Fruit fly (Drosophila melanogaster) whole organism, embryonic: ENCODE measurements around the gene mTerf3.
A peak's percentile ranks its signal among the peaks of the same experiment; 100 is the strongest.

ENCODE experiments used
- Atf3 ChIP-seq: fragments of 200-800 bp; sonication (Bioruptor generic); optimal IDR thresholded peaks from 3 replicates; lab custom pipeline; 2016; ENCODE audit warnings: missing biosample characterization, missing genetic modification characterization
- CG10147 ChIP-seq: fragments of 200-800 bp; sonication (Bioruptor generic); optimal IDR thresholded peaks from 2 replicates; lab custom pipeline; 2019; ENCODE audit warnings: missing biosample characterization, mild to moderate bottlenecking, missing genetic modification characterization, moderate library complexity
- CG10209 ChIP-seq: fragments of 200-800 bp; sonication (Bioruptor generic); optimal IDR thresholded peaks from 3 replicates; lab custom pipeline; 2017; ENCODE audit warnings: missing biosample characterization, mild to moderate bottlenecking, missing genetic modification characterization, missing genetic modification reagents
- CG11695 ChIP-seq: fragments of 200-800 bp; sonication (Bioruptor generic); IDR thresholded peaks from 3 replicates; pipeline ENCODE4 v1.3.6; 2022; ENCODE audit warnings: missing biosample characterization, missing genetic modification characterization
- CG15601 ChIP-seq: fragments of 200-800 bp; sonication (Bioruptor generic); optimal IDR thresholded peaks from 3 replicates; lab custom pipeline; 2019; ENCODE audit warnings: missing biosample characterization, mild to moderate bottlenecking, missing genetic modification characterization, moderate library complexity
- CG1602 ChIP-seq: fragments of 200-800 bp; sonication (Bioruptor generic); optimal IDR thresholded peaks from 3 replicates; lab custom pipeline; 2016; ENCODE audit warnings: missing biosample characterization, missing genetic modification characterization
- CG16779 ChIP-seq: fragments of 200-800 bp; sonication (Bioruptor generic); IDR thresholded peaks from 2 replicates; pipeline ENCODE4 v1.3.6; 2022; ENCODE audit warnings: missing biosample characterization, missing genetic modification characterization
- CG16813 ChIP-seq: fragments of 200-800 bp; sonication (Bioruptor generic); IDR thresholded peaks from 3 replicates; pipeline ENCODE4 v1.3.6; 2022; ENCODE audit warnings: missing biosample characterization, missing genetic modification characterization; ENCODE audit not compliant: partially characterized antibody
- CG17802 ChIP-seq: fragments of 200-800 bp; sonication (Bioruptor generic); optimal IDR thresholded peaks from 2 replicates; lab custom pipeline; 2018; ENCODE audit warnings: missing biosample characterization, mild to moderate bottlenecking, missing genetic modification characterization, moderate library complexity
- CG18476 ChIP-seq: fragments of 200-800 bp; sonication (Bioruptor generic); optimal IDR thresholded peaks from 2 replicates; lab custom pipeline; 2016; ENCODE audit warnings: missing biosample characterization, mild to moderate bottlenecking, missing genetic modification characterization
- CG18764 ChIP-seq: fragments of 200-800 bp; sonication (Bioruptor generic); optimal IDR thresholded peaks from 3 replicates; lab custom pipeline; 2016; ENCODE audit warnings: missing biosample characterization, missing genetic modification characterization
- CG2120 ChIP-seq: fragments of 200-800 bp; sonication (Bioruptor generic); optimal IDR thresholded peaks from 3 replicates; lab custom pipeline; 2016; ENCODE audit warnings: missing biosample characterization, missing genetic modification characterization
- CG2678 ChIP-seq: fragments of 200-800 bp; sonication (Bioruptor generic); optimal IDR thresholded peaks from 3 replicates; lab custom pipeline; 2019; ENCODE audit warnings: missing biosample characterization, mild to moderate bottlenecking, missing genetic modification characterization, moderate library complexity
- CG30020 ChIP-seq: fragments of 200-800 bp; optimal IDR thresholded peaks from 2 replicates; lab custom pipeline; 2019; ENCODE audit warnings: missing biosample characterization, mild to moderate bottlenecking, missing genetic modification characterization, moderate library complexity
- CG32767 ChIP-seq: fragments of 200-800 bp; sonication (Bioruptor generic); IDR thresholded peaks from 2 replicates; pipeline ENCODE4 v1.3.6; 2022; ENCODE audit warnings: missing biosample characterization, missing genetic modification characterization
- CG33557 ChIP-seq: fragments of 200-800 bp; sonication (Bioruptor generic); optimal IDR thresholded peaks from 2 replicates; lab custom pipeline; 2019; ENCODE audit warnings: missing biosample characterization, mild to moderate bottlenecking, missing genetic modification characterization, moderate library complexity
- CG4730 ChIP-seq: fragments of 200-800 bp; sonication (Bioruptor generic); IDR thresholded peaks from 2 replicates; pipeline ENCODE4 v1.3.6; 2022; ENCODE audit warnings: missing biosample characterization, missing genetic modification characterization
- CG6272 ChIP-seq: fragments of 200-800 bp; sonication (Bioruptor generic); IDR thresholded peaks from 2 replicates; pipeline ENCODE4 v1.3.6; 2022; ENCODE audit warnings: missing biosample characterization, missing genetic modification characterization
- CG6791 ChIP-seq: fragments of 200-800 bp; sonication (Bioruptor generic); IDR thresholded peaks from 3 replicates; pipeline ENCODE4 v1.3.6; 2022; ENCODE audit warnings: missing biosample characterization, missing genetic modification characterization; ENCODE audit not compliant: partially characterized antibody
- CG7372 ChIP-seq: fragments of 200-800 bp; sonication (Bioruptor generic); IDR thresholded peaks from 2 replicates; pipeline ENCODE4 v1.3.6; 2022; ENCODE audit warnings: missing biosample characterization, missing genetic modification characterization
- CG8089 ChIP-seq: fragments of 200-800 bp; sonication (Bioruptor generic); optimal IDR thresholded peaks from 3 replicates; lab custom pipeline; 2016; ENCODE audit warnings: missing biosample characterization, missing genetic modification characterization
- CG9876 ChIP-seq: fragments of 200-800 bp; sonication (Bioruptor generic); optimal IDR thresholded peaks from 2 replicates; lab custom pipeline; 2016; ENCODE audit warnings: missing biosample characterization, missing genetic modification characterization
- CTCF ChIP-seq: fragments of 200-800 bp; sonication (Bioruptor generic); optimal IDR thresholded peaks from 2 replicates; lab custom pipeline; 2017; ENCODE audit warnings: missing biosample characterization, mild to moderate bottlenecking, missing genetic modification characterization, moderate library complexity
- CoRest ChIP-seq: fragments of 200-800 bp; sonication (Bioruptor generic); optimal IDR thresholded peaks from 3 replicates; lab custom pipeline; 2018; ENCODE audit warnings: missing biosample characterization, mild to moderate bottlenecking, missing genetic modification characterization, moderate library complexity
- Dad ChIP-seq: fragments of 200-800 bp; sonication (Bioruptor generic); optimal IDR thresholded peaks from 3 replicates; lab custom pipeline; 2016; ENCODE audit warnings: missing biosample characterization, missing genetic modification characterization
- Dbx ChIP-seq: fragments of 200-800 bp; sonication (Bioruptor generic); IDR thresholded peaks from 3 replicates; pipeline ENCODE4 v1.3.6; 2022; ENCODE audit warnings: missing biosample characterization, missing genetic modification characterization
- Dip3 ChIP-seq: fragments of 200-800 bp; sonication (Bioruptor generic); optimal IDR thresholded peaks from 3 replicates; lab custom pipeline; 2016; ENCODE audit warnings: missing biosample characterization, missing genetic modification characterization
- Doc2 ChIP-seq: fragments of 200-800 bp; sonication (Bioruptor generic); IDR thresholded peaks from 2 replicates; pipeline ENCODE4 v1.3.6; 2022; ENCODE audit warnings: missing biosample characterization, missing genetic modification characterization
- GATAe ChIP-seq: fragments of 200-800 bp; sonication (Bioruptor generic); conservative IDR thresholded peaks from 2 replicates; pipeline ENCODE4 v1.3.6; 2022; ENCODE audit warnings: missing biosample characterization, missing genetic modification characterization
- Hey ChIP-seq: fragments of 200-800 bp; sonication (Bioruptor generic); optimal IDR thresholded peaks from 3 replicates; lab custom pipeline; 2018; ENCODE audit warnings: missing biosample characterization, mild to moderate bottlenecking, missing genetic modification characterization
- Hr3 ChIP-seq: fragments of 200-800 bp; sonication (Bioruptor generic); optimal IDR thresholded peaks from 3 replicates; lab custom pipeline; 2016; ENCODE audit warnings: missing biosample characterization, missing genetic modification characterization
- Myb ChIP-seq: fragments of 200-800 bp; sonication (Bioruptor generic); optimal IDR thresholded peaks from 2 replicates; lab custom pipeline; 2016; ENCODE audit warnings: missing biosample characterization, missing genetic modification characterization
- Nf-YB ChIP-seq: fragments of 200-800 bp; sonication (Bioruptor generic); optimal IDR thresholded peaks from 3 replicates; lab custom pipeline; 2019; ENCODE audit warnings: missing biosample characterization, mild to moderate bottlenecking, missing genetic modification characterization, moderate library complexity
- Opbp ChIP-seq: fragments of 200-800 bp; sonication (Bioruptor generic); IDR thresholded peaks from 3 replicates; pipeline ENCODE4 v1.3.6; 2022; ENCODE audit warnings: missing biosample characterization, missing genetic modification characterization; ENCODE audit not compliant: partially characterized antibody
- Pdp1 ChIP-seq, 2 experiments: fragments of 200-800 bp; sonication (Bioruptor generic); optimal IDR thresholded peaks; 3 replicates each; lab custom pipeline; 2016; ENCODE audit warnings: missing biosample characterization in 2 of 2, missing genetic modification characterization in 2 of 2, mild to moderate bottlenecking in 1 of 2, moderate library complexity in 1 of 2
- ash1 ChIP-seq: fragments of 200-800 bp; sonication (Bioruptor generic); optimal IDR thresholded peaks from 2 replicates; lab custom pipeline; 2018; ENCODE audit warnings: missing biosample characterization, mild to moderate bottlenecking, missing genetic modification characterization
- bcd ChIP-seq: fragments of 200-800 bp; sonication (Bioruptor generic); optimal IDR thresholded peaks from 2 replicates; lab custom pipeline; 2017; ENCODE audit warnings: missing biosample characterization, mild to moderate bottlenecking, missing genetic modification characterization
- cas ChIP-seq: fragments of 200-800 bp; sonication (Bioruptor generic); IDR thresholded peaks from 2 replicates; pipeline ENCODE4 v1.3.6; 2022; ENCODE audit warnings: missing biosample characterization, missing genetic modification characterization
- cg ChIP-seq: fragments of 200-800 bp; sonication (Bioruptor generic); optimal IDR thresholded peaks from 3 replicates; lab custom pipeline; 2019; ENCODE audit warnings: missing biosample characterization, mild to moderate bottlenecking, missing genetic modification characterization, moderate library complexity
- crol ChIP-seq: fragments of 200-800 bp; sonication (Bioruptor generic); IDR thresholded peaks from 2 replicates; pipeline ENCODE4 v1.3.6; 2022; ENCODE audit warnings: missing biosample characterization, missing genetic modification characterization
- cwo ChIP-seq: fragments of 200-800 bp; sonication (Bioruptor generic); optimal IDR thresholded peaks from 3 replicates; lab custom pipeline; 2017; ENCODE audit warnings: missing biosample characterization, missing genetic modification characterization, mild to moderate bottlenecking, moderate library complexity, missing genetic modification reagents
- da ChIP-seq: fragments of 200-800 bp; sonication (Bioruptor generic); optimal IDR thresholded peaks from 2 replicates; lab custom pipeline; 2016; ENCODE audit warnings: missing biosample characterization, missing genetic modification characterization
- danr ChIP-seq: fragments of 200-800 bp; sonication (Bioruptor generic); IDR thresholded peaks from 2 replicates; pipeline ENCODE4 v1.3.6; 2022; ENCODE audit warnings: missing biosample characterization, missing genetic modification characterization
- gcm ChIP-seq: fragments of 200-800 bp; sonication (Bioruptor generic); optimal IDR thresholded peaks from 2 replicates; lab custom pipeline; 2019; ENCODE audit warnings: missing biosample characterization, mild to moderate bottlenecking, missing genetic modification characterization, moderate library complexity
- ham ChIP-seq: fragments of 200-800 bp; sonication (Bioruptor generic); IDR thresholded peaks from 2 replicates; pipeline ENCODE4 v1.3.6; 2022; ENCODE audit warnings: missing biosample characterization, missing genetic modification characterization
- hbn ChIP-seq: fragments of 200-800 bp; sonication (Bioruptor generic); IDR thresholded peaks from 2 replicates; pipeline ENCODE4 v1.3.6; 2022; ENCODE audit warnings: missing biosample characterization, missing genetic modification characterization; ENCODE audit not compliant: partially characterized antibody
- maf-S ChIP-seq: fragments of 200-800 bp; sonication (Bioruptor generic); optimal IDR thresholded peaks from 2 replicates; lab custom pipeline; 2016; ENCODE audit warnings: missing biosample characterization, missing genetic modification characterization
- nom ChIP-seq: fragments of 200-800 bp; sonication (Bioruptor generic); optimal IDR thresholded peaks from 2 replicates; lab custom pipeline; 2017; ENCODE audit warnings: missing biosample characterization, missing genetic modification characterization, mild to moderate bottlenecking, moderate library complexity, missing genetic modification reagents
- pho ChIP-seq: fragments of 200-800 bp; sonication (Bioruptor generic); optimal IDR thresholded peaks from 2 replicates; lab custom pipeline; 2016; ENCODE audit warnings: missing biosample characterization, missing genetic modification characterization
- seq ChIP-seq: fragments of 200-800 bp; sonication (Bioruptor generic); IDR thresholded peaks from 2 replicates; pipeline ENCODE4 v1.3.6; 2022; ENCODE audit warnings: missing biosample characterization, missing genetic modification characterization
- shn ChIP-seq: fragments of 200-800 bp; sonication (Bioruptor generic); optimal IDR thresholded peaks from 3 replicates; lab custom pipeline; 2016; ENCODE audit warnings: missing biosample characterization, missing genetic modification characterization

Gene mTerf3

dm6 chr3L:20526196-20526740 lies 5.7 kb upstream of the mTerf3 start, which contains the start of gene Nubp2 (continued):
- peak; percentile 96 for TF ChIP-seq CG33557 (GFP tag; lab: Kevin White, UChicago)
- peak; percentile 77 for TF ChIP-seq nom
- no peak; the same call in 2 of the 3 replicates for TF ChIP-seq CG16813 (GFP tag; lab: Robert Waterston, UW)
- peak; percentile 90 for TF ChIP-seq Nf-YB (GFP tag; lab: Kevin White, UChicago)
- TF ChIP-seq GATAe (GFP tag; lab: Robert Waterston, UW) = peak; percentile 90
- TF ChIP-seq Dbx (GFP tag; lab: Robert Waterston, UW) = peak; percentile 95
- peak; percentile 87 for TF ChIP-seq danr (GFP tag; lab: Robert Waterston, UW)
- peak; percentile 82 for TF ChIP-seq CG16779 (GFP tag; lab: Robert Waterston, UW)
- peak; percentile 99 for TF ChIP-seq Hr3 (GFP tag; lab: Kevin White, UChicago)
- TF ChIP-seq CG1602 (GFP tag; lab: Kevin White, UChicago) = peak; percentile 97
- peak; percentile 92 for TF ChIP-seq CG18476 (GFP tag; lab: Kevin White, UChicago)
- peak; percentile 94 for TF ChIP-seq CG18764
- peak; percentile 98 for TF ChIP-seq CG2120 (GFP tag; lab: Kevin White, UChicago)
- TF ChIP-seq CG9876 (GFP tag; lab: Kevin White, UChicago) = peak; percentile 87
- TF ChIP-seq CG32767 (GFP tag; lab: Robert Waterston, UW) = peak; percentile 92
- TF ChIP-seq CG6272 (GFP tag; lab: Robert Waterston, UW) = peak; percentile 92
- TF ChIP-seq da (GFP tag; lab: Kevin White, UChicago) = peak; percentile 86
- TF ChIP-seq seq (GFP tag; lab: Robert Waterston, UW) = peak; percentile 92
- TF ChIP-seq hbn (GFP tag; lab: Robert Waterston, UW) = no peak
- TF ChIP-seq bcd (GFP tag; lab: Kevin White, UChicago) = peak; percentile 96
- TF ChIP-seq CG15601 (tag; lab: Kevin White, UChicago) = peak; percentile 93
- TF ChIP-seq ham (GFP tag; lab: Robert Waterston, UW) = peak; percentile 73
- TF ChIP-seq Dip3 (GFP tag; lab: Kevin White, UChicago) = peak; percentile 94
- peak; percentile 64 for TF ChIP-seq ash1 (GFP tag; lab: Kevin White, UChicago)
- TF ChIP-seq CG7372 (GFP tag; lab: Robert Waterston, UW) = peak; percentile 95
- no peak for TF ChIP-seq CG6791 (GFP tag; lab: Robert Waterston, UW)
- peak; percentile 94 for TF ChIP-seq maf-S (GFP tag; lab: Kevin White, UChicago)
- TF ChIP-seq CG2678 (tag; lab: Kevin White, UChicago) = peak; percentile 97
- TF ChIP-seq CG4730 (GFP tag; lab: Robert Waterston, UW) = peak; percentile 90
- peak; percentile 91 for TF ChIP-seq CG30020 (tag; lab: Kevin White, UChicago)
- peak; percentile 76 for TF ChIP-seq CG17802 (tag; lab: Kevin White, UChicago)
- TF ChIP-seq cwo (GFP tag; lab: Kevin White, UChicago) = peak; percentile 88
- TF ChIP-seq CG8089 (GFP tag; lab: Kevin White, UChicago) = peak; percentile 79
- peak; percentile 92 for TF ChIP-seq gcm (GFP tag; lab: Kevin White, UChicago)
- TF ChIP-seq CG10209 (GFP tag; lab: Kevin White, UChicago) = peak; percentile 96
- TF ChIP-seq crol (GFP tag; lab: Robert Waterston, UW) = no peak
- TF ChIP-seq CG10147 (GFP tag; lab: Kevin White, UChicago) = peak; percentile 95
- peak; percentile 78 for TF ChIP-seq Hey
- TF ChIP-seq Myb (GFP tag; lab: Kevin White, UChicago) = peak; percentile 72
- no peak; the same call in none of the 2 replicates for TF ChIP-seq Doc2
- peak; percentile 90 for TF ChIP-seq CG11695
- TF ChIP-seq cas = peak; percentile 81
- TF ChIP-seq Dad = peak; percentile 92
- peak; percentile 36 to 96 for TF ChIP-seq Pdp1 (GFP tag; optimal IDR thresholded peaks at IDR 0.05; lab: Kevin White, UChicago)
- TF ChIP-seq Opbp (GFP tag; lab: Robert Waterston, UW) = no peak
- TF ChIP-seq pho = peak; percentile 95
- peak; percentile 92 for TF ChIP-seq Atf3 (GFP tag; lab: Kevin White, UChicago)
- no peak for TF ChIP-seq cg (GFP tag; lab: Kevin White, UChicago)
- TF ChIP-seq CTCF (GFP tag; lab: Kevin White, UChicago) = peak; percentile 49
- peak; percentile 98 for TF ChIP-seq CoRest (tag; lab: Kevin White, UChicago)
- peak; percentile 92 for TF ChIP-seq shn (GFP tag; lab: Kevin White, UChicago)
